Fruit fly (Drosophila melanogaster): Measurements from ENCODE around the gene Gyc88E.

dm6 chr3R:15138251-15138650 is 11.9 kb upstream of the Gyc88E start:
- TF ChIP-seq insv (optimal IDR thresholded peaks at IDR 0.05) (no peak), Sin3A (optimal IDR thresholded peaks at IDR 0.05) (no peak), Myc (optimal IDR thresholded peaks at IDR 0.05) (no peak), ttk (optimal IDR thresholded peaks at IDR 0.05) (no peak)
